Worm (Caenorhabditis elegans) whole organism, late embryonic: ENCODE results near the gene plrg-1.

ENCODE experiments used
- hlh-8 ChIP-seq: sonication (generic microtip); optimal IDR thresholded peaks from 2 replicates; lab custom pipeline; 2016; ENCODE audit warnings: missing genotype, missing genetic modification characterization, missing compliant biosample characterization
- pat-9 ChIP-seq: fragments of 200-800 bp; sonication (Bioruptor generic); optimal IDR thresholded peaks from 2 replicates; lab custom pipeline; 2018; ENCODE audit warnings: mild to moderate bottlenecking, missing genetic modification characterization, moderate library complexity, missing compliant biosample characterization

- TF ChIP-seq hlh-8 (tag; lab: Kevin White, UChicago): no peak
- TF ChIP-seq pat-9 (tag; lab: Kevin White, UChicago): no peak
These were observed 47.7 kb upstream of the plrg-1 start for ce11 chrV:10855363-10855762.
